Worm (Caenorhabditis elegans) whole organism, mixed stage, embryonic: ENCODE data around the gene F32A11.1.

ENCODE experiments used
- M03D4.4 ChIP-seq: sonication (generic microtip); optimal IDR thresholded peaks from 2 replicates; lab custom pipeline; 2017; ENCODE audit warnings: mild to moderate bottlenecking, missing genetic modification characterization, missing compliant biosample characterization
- bed-3 ChIP-seq: fragments of 200-800 bp; sonication (Bioruptor generic); optimal IDR thresholded peaks from 3 replicates; lab custom pipeline; 2018; ENCODE audit warnings: mild to moderate bottlenecking, missing genetic modification characterization, moderate library complexity, missing compliant biosample characterization
- ceh-39 ChIP-seq: fragments of 150-350 bp; optimal IDR thresholded peaks from 2 replicates; lab custom pipeline; 2014; ENCODE audit warnings: missing biosample characterization, missing genetic modification characterization
- ceh-43 ChIP-seq: fragments of 200-800 bp; sonication (Bioruptor generic); optimal IDR thresholded peaks from 2 replicates; lab custom pipeline; 2018; ENCODE audit warnings: mild to moderate bottlenecking, missing genetic modification characterization, moderate library complexity, missing compliant biosample characterization
- ceh-83 ChIP-seq: fragments of 200-800 bp; sonication (Bioruptor generic); optimal IDR thresholded peaks from 2 replicates; lab custom pipeline; 2018; ENCODE audit warnings: mild to moderate bottlenecking, missing genetic modification characterization, missing compliant biosample characterization
- ces-1 ChIP-seq: fragments of 150-350 bp; optimal IDR thresholded peaks from 2 replicates; lab custom pipeline; 2014; ENCODE audit warnings: missing biosample characterization, missing genetic modification reagents, missing genetic modification characterization
- cnd-1 ChIP-seq: fragments of 200-800 bp; sonication (Bioruptor generic); optimal IDR thresholded peaks from 2 replicates; lab custom pipeline; 2018; ENCODE audit warnings: mild to moderate bottlenecking, missing genetic modification characterization, missing compliant biosample characterization
- drap-1 ChIP-seq: fragments of 200-800 bp; sonication (Bioruptor generic); optimal IDR thresholded peaks from 3 replicates; lab custom pipeline; 2018; ENCODE audit warnings: mild to moderate bottlenecking, missing genetic modification characterization, missing compliant biosample characterization
- elt-1 ChIP-seq: sonication (generic microtip); optimal IDR thresholded peaks from 2 replicates; lab custom pipeline; 2017; ENCODE audit warnings: missing genetic modification characterization, mild to moderate bottlenecking, missing compliant biosample characterization, antibody characterized with exemption, moderate library complexity, borderline replicate concordance; ENCODE audit not compliant: insufficient read depth
- elt-3 ChIP-seq: fragments of 150-350 bp; optimal IDR thresholded peaks from 2 replicates; lab custom pipeline; 2014; ENCODE audit warnings: missing biosample characterization, missing genetic modification characterization
- flh-1 ChIP-seq: fragments of 200-800 bp; sonication (Bioruptor generic); optimal IDR thresholded peaks from 2 replicates; lab custom pipeline; 2018; ENCODE audit warnings: mild to moderate bottlenecking, missing genetic modification characterization, moderate library complexity, missing compliant biosample characterization
- ham-2 ChIP-seq: fragments of 200-800 bp; sonication (Bioruptor generic); optimal IDR thresholded peaks from 2 replicates; lab custom pipeline; 2018; ENCODE audit warnings: mild to moderate bottlenecking, missing genetic modification characterization, missing compliant biosample characterization
- hlh-1 ChIP-seq: fragments of 150-350 bp; optimal IDR thresholded peaks from 2 replicates; lab custom pipeline; 2014; ENCODE audit warnings: missing biosample characterization, missing genetic modification reagents, missing genetic modification characterization
- lin-13 ChIP-seq: fragments of 150-350 bp; optimal IDR thresholded peaks from 2 replicates; lab custom pipeline; 2014; ENCODE audit warnings: missing biosample characterization, missing genetic modification characterization
- lin-32 ChIP-seq: fragments of 200-800 bp; sonication (Bioruptor generic); optimal IDR thresholded peaks from 2 replicates; lab custom pipeline; 2018; ENCODE audit warnings: mild to moderate bottlenecking, missing genetic modification characterization, missing compliant biosample characterization
- lsy-2 ChIP-seq: fragments of 150-350 bp; optimal IDR thresholded peaks from 2 replicates; lab custom pipeline; 2014; ENCODE audit warnings: missing biosample characterization, missing genetic modification characterization
- mab-5 ChIP-seq: fragments of 150-350 bp; optimal IDR thresholded peaks from 2 replicates; lab custom pipeline; 2014; ENCODE audit warnings: missing biosample characterization, missing genetic modification characterization
- mep-1 ChIP-seq: fragments of 150-350 bp; optimal IDR thresholded peaks from 2 replicates; lab custom pipeline; 2017; ENCODE audit warnings: missing biosample characterization, missing genetic modification reagents, missing genetic modification characterization, inconsistent platforms
- mls-2 ChIP-seq: sonication (generic microtip); optimal IDR thresholded peaks from 2 replicates; lab custom pipeline; 2016; ENCODE audit warnings: mild to moderate bottlenecking, missing genetic modification characterization, moderate library complexity, missing compliant biosample characterization
- nhr-12 ChIP-seq: fragments of 150-350 bp; optimal IDR thresholded peaks from 2 replicates; lab custom pipeline; 2014; ENCODE audit warnings: missing biosample characterization, missing genetic modification characterization
- nhr-2 ChIP-seq: fragments of 150-350 bp; optimal IDR thresholded peaks from 2 replicates; lab custom pipeline; 2014; ENCODE audit warnings: missing biosample characterization, missing genetic modification characterization
- nhr-237 ChIP-seq: fragments of 150-350 bp; optimal IDR thresholded peaks from 2 replicates; lab custom pipeline; 2014; ENCODE audit warnings: missing biosample characterization, missing genetic modification characterization
- nhr-28 ChIP-seq: fragments of 150-350 bp; optimal IDR thresholded peaks from 2 replicates; lab custom pipeline; 2014; ENCODE audit warnings: missing biosample characterization, missing genetic modification characterization
- nhr-76 ChIP-seq: sonication (generic microtip); optimal IDR thresholded peaks from 2 replicates; lab custom pipeline; 2017; ENCODE audit warnings: missing biosample characterization, missing genetic modification characterization
- pha-4 ChIP-seq: fragments of 150-350 bp; optimal IDR thresholded peaks from 2 replicates; lab custom pipeline; 2018; ENCODE audit warnings: missing biosample characterization, missing genetic modification reagents, missing genetic modification characterization
- sem-2 ChIP-seq: fragments of 200-800 bp; sonication (Bioruptor generic); optimal IDR thresholded peaks from 2 replicates; lab custom pipeline; 2018; ENCODE audit warnings: mild to moderate bottlenecking, missing genetic modification characterization, missing compliant biosample characterization
- snpc-4 ChIP-seq: fragments of 150-350 bp; optimal IDR thresholded peaks from 2 replicates; lab custom pipeline; 2014; ENCODE audit warnings: missing biosample characterization, missing genetic modification characterization
- sptf-1 ChIP-seq: sonication (generic microtip); optimal IDR thresholded peaks from 2 replicates; lab custom pipeline; 2017; ENCODE audit warnings: mild to moderate bottlenecking, missing genetic modification characterization, moderate library complexity, missing compliant biosample characterization
- tbx-8 ChIP-seq: fragments of 200-800 bp; sonication (Bioruptor generic); optimal IDR thresholded peaks from 2 replicates; lab custom pipeline; 2018; ENCODE audit warnings: mild to moderate bottlenecking, missing genetic modification characterization, moderate library complexity, missing compliant biosample characterization
- unc-120 ChIP-seq: sonication (generic microtip); optimal IDR thresholded peaks from 2 replicates; lab custom pipeline; 2017; ENCODE audit warnings: missing genetic modification characterization, missing compliant biosample characterization; ENCODE audit not compliant: poor library complexity, severe bottlenecking
- unc-39 ChIP-seq: fragments of 150-350 bp; optimal IDR thresholded peaks from 2 replicates; lab custom pipeline; 2014; ENCODE audit warnings: missing biosample characterization, missing genetic modification characterization
- unc-62 ChIP-seq: fragments of 150-350 bp; optimal IDR thresholded peaks from 2 replicates; lab custom pipeline; 2014; ENCODE audit warnings: missing biosample characterization, missing genetic modification reagents, missing genetic modification characterization
- zip-8 ChIP-seq: fragments of 150-350 bp; optimal IDR thresholded peaks from 2 replicates; lab custom pipeline; 2014; ENCODE audit warnings: missing biosample characterization, missing genetic modification characterization
- ztf-11 ChIP-seq: fragments of 150-350 bp; optimal IDR thresholded peaks from 2 replicates; lab custom pipeline; 2014; ENCODE audit warnings: missing biosample characterization, missing genetic modification characterization

Gene F32A11.1

DNA sequence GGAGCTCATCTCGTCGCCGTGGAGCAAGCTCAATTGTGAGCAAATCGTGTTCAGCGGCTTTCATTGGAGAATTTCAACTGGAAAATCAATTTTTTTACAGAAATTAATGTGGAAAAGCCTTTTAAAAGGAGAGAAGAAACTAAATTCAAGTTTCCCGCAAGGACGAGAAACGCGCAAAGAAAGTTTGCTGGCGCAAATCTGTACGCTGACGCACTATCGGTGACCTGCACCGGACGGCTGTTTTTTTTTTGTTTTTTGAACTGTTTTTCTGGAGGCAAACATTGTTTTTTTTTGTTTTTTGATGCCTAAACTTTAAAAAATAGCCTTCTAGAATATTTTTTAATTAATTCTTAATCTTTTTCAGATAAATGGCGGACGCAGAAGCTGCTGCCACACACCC, at the start of gene F32A11.1, which contains the start of gene hpr-17:
TSS of gene F32A11.1 (plus strand) at position 359 of the 400 bp plus-strand sequence.
TSS of gene hpr-17 (minus strand) at position 77 of the 400 bp plus-strand sequence.
- no peak for TF ChIP-seq lin-32 (GFP tag; lab: Kevin White, UChicago)
- peak; percentile 56 for TF ChIP-seq pha-4 (tag; lab: Kevin White, UChicago)
- TF ChIP-seq ceh-83: no peak
- TF ChIP-seq zip-8 (tag; lab: Kevin White, UChicago): no peak
- peak; percentile 67 for TF ChIP-seq lsy-2
- no peak for TF ChIP-seq mls-2 (tag; lab: Kevin White, UChicago)
- peak; percentile 22 for TF ChIP-seq ztf-11 (tag; lab: Kevin White, UChicago)
- TF ChIP-seq ceh-43: no peak
- TF ChIP-seq nhr-28: no peak
- no peak for TF ChIP-seq snpc-4 (tag; lab: Kevin White, UChicago)
- TF ChIP-seq hlh-1: peak; percentile 12
- TF ChIP-seq unc-39 (tag; lab: Kevin White, UChicago): no peak
- TF ChIP-seq mep-1 (tag; lab: Kevin White, UChicago): peak; percentile 73
- peak; percentile 58 for TF ChIP-seq lin-13 (tag; lab: Kevin White, UChicago)
- TF ChIP-seq nhr-2 (tag; lab: Kevin White, UChicago): no peak
- peak; percentile 26 for TF ChIP-seq mab-5 (tag; lab: Kevin White, UChicago)
- no peak for TF ChIP-seq flh-1 (GFP tag; lab: Kevin White, UChicago)
- TF ChIP-seq drap-1 (GFP tag; lab: Kevin White, UChicago): no peak
- no peak for TF ChIP-seq bed-3 (GFP tag; lab: Kevin White, UChicago)
- TF ChIP-seq M03D4.4: no peak
- TF ChIP-seq ham-2 (GFP tag; lab: Kevin White, UChicago): no peak
- no peak for TF ChIP-seq ceh-39
- TF ChIP-seq nhr-237: peak; percentile 56
- TF ChIP-seq tbx-8: no peak
- TF ChIP-seq cnd-1 (tag; lab: Kevin White, UChicago): no peak
- no peak for TF ChIP-seq unc-120 (tag; lab: Kevin White, UChicago)
- TF ChIP-seq nhr-12 (tag; lab: Kevin White, UChicago): no peak
- no peak for TF ChIP-seq elt-1 (tag; lab: Kevin White, UChicago)
- no peak for TF ChIP-seq elt-3 (tag; lab: Kevin White, UChicago)
- peak; percentile 42 for TF ChIP-seq ces-1 (GFP tag; lab: Kevin White, UChicago)
- TF ChIP-seq sptf-1 (tag; lab: Kevin White, UChicago): peak; percentile 50
- TF ChIP-seq nhr-76 (tag; lab: Kevin White, UChicago): no peak

DNA sequence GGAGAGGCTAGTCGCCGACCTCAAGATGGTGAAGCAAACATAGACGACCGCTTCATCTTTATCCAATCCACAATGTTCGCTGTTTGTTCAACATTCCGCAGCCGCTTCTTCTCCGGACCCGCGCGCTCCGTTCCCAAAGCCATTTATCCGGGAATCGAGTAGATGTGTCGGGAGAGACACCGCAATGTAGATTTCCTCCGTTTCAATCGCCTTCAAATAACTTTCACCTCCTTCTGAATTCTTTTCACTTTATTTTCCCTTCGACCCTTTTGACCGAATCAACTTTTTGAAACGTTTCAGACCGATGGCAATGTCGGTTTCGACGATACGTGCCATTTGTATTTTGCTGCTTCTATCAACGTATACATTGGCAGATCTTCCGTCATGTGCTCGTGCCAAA, 49.4 kb upstream of the F32A11.1 start, which contains the start of gene pqn-32:
TSS of gene pqn-32 (plus strand) at position 301 of the 400 bp plus-strand sequence.
- TF ChIP-seq drap-1 (GFP tag; lab: Kevin White, UChicago): no peak
- no peak for TF ChIP-seq ham-2 (GFP tag; lab: Kevin White, UChicago)
- no peak for TF ChIP-seq lin-13 (tag; lab: Kevin White, UChicago)
- TF ChIP-seq mab-5 (tag; lab: Kevin White, UChicago): no peak
- TF ChIP-seq sem-2 (GFP tag; lab: Kevin White, UChicago): no peak
- no peak for TF ChIP-seq nhr-76 (tag; lab: Kevin White, UChicago)
- TF ChIP-seq lin-32 (GFP tag; lab: Kevin White, UChicago): no peak
- TF ChIP-seq M03D4.4: no peak

DNA sequence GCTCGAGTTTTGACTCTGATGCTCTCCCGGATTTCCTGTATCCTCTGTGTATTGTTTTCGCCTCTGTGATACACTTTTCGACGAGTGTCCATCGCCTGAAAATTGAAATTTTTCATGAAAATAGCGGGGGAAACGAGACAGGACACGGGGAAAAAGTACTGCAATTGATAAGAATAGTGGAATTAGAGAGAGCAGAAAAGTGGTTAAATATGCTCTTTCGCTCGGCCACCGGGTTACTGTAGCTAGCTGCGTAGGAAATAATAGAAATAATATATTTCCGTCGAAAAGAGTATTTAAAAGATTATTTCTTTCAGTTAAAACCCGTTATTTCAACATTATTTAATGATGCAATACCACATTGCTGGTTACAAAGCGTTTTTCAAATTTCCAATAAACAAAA, 40.4 kb upstream of the F32A11.1 start, which contains the start of gene rict-1:
TSS of gene rict-1 (minus strand) at position 101 of the 400 bp plus-strand sequence.
- TF ChIP-seq lsy-2: no peak
- no peak for TF ChIP-seq mab-5 (tag; lab: Kevin White, UChicago)
- TF ChIP-seq ztf-11 (tag; lab: Kevin White, UChicago): no peak
- TF ChIP-seq nhr-28: no peak
- TF ChIP-seq unc-39 (tag; lab: Kevin White, UChicago): no peak
- no peak for TF ChIP-seq bed-3 (GFP tag; lab: Kevin White, UChicago)
- no peak for TF ChIP-seq unc-62 (GFP tag; lab: Kevin White, UChicago)
- TF ChIP-seq flh-1 (GFP tag; lab: Kevin White, UChicago): no peak
- no peak for TF ChIP-seq sptf-1 (tag; lab: Kevin White, UChicago)
- TF ChIP-seq nhr-12 (tag; lab: Kevin White, UChicago): no peak
- TF ChIP-seq nhr-76 (tag; lab: Kevin White, UChicago): no peak
- TF ChIP-seq ceh-43: no peak
- TF ChIP-seq, all 35 proteins: peak for 0
